Worm (Caenorhabditis elegans): ENCODE data around the gene spp-1.
"Not testable (repeated sequence)": the region's sequence is repeated elsewhere in the genome, so short reads cannot be mapped to it uniquely, and the experiment has no call there.

DNA sequence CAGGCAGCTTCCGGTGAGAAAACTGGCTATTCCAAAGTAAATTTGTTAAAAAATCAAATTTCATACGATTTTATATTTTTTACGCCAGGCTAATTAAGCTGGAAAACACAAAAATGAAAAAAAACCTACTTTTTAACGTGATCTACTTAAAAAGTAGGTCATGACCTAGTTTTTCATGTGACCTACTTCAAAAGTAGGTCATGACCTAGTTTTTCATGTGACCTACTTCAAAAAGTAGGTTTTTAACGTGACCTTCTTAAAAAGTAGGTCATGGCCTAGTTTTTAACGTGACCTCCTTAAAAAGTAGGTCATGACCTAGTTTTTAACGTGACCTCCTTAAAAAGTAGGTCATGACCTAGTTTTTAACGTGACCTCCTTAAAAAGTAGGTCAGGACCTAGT is 38.8 kb downstream of the spp-1 start:
- not testable (repeated sequence) for TF ChIP-seq ama-1 (optimal IDR thresholded peaks at IDR 0.05); egl-27 (tag; optimal IDR thresholded peaks at IDR 0.05); nhr-28 (tag; optimal IDR thresholded peaks at IDR 0.05); ztf-11 (tag; optimal IDR thresholded peaks at IDR 0.05); fos-1 (tag; optimal IDR thresholded peaks at IDR 0.05)
